Fruit fly (Drosophila melanogaster): ENCODE results near the gene CG11841.

Gene CG11841

DNA sequence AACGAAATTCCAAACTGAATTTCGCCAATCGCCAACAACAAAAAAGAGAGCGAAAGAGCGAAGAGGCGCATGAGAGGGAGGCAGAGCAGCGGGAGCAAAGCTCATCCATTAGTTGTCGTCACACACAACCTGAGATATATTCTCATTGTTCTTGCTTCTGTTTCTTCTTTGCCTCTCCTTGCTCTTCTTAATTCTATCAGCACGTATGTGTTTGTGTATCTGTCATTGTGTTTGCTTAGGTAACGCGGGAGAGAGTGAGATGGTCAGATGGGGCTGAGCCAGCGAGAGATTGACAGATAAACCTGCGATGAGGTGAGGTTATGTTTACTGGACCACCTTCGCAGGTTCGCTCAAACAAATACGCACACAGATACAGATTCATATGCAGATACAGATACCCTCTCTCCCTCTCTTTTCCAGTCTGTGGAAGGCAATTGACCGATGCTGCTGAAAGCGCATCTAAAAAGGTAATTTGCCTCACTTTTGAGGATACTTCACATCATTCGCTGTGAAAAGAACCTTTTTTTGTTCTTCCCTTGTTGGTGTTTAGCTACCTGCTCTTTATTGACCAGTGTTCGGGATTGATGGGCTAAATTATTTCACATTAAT lies 23.2 kb downstream of the CG11841 start (continued):
- TF ChIP-seq CG4360 (GFP tag; IDR thresholded peaks at IDR 0.05): no peak
- TF ChIP-seq CG4617 (GFP tag; optimal IDR thresholded peaks at IDR 0.05; ENCODE audit: borderline replicate concordance): no peak
- no peak for TF ChIP-seq CG9876 (GFP tag; optimal IDR thresholded peaks at IDR 0.05)
- TF ChIP-seq jing (GFP tag; optimal IDR thresholded peaks at IDR 0.05): no peak
- TF ChIP-seq onecut (GFP tag; IDR thresholded peaks at IDR 0.05): no peak
- TF ChIP-seq luna (GFP tag; optimal IDR thresholded peaks at IDR 0.05): no peak
- no peak for TF ChIP-seq CG12299 (tag; optimal IDR thresholded peaks at IDR 0.05)
- no peak for TF ChIP-seq Six4 (GFP tag; optimal IDR thresholded peaks at IDR 0.05)
- no peak for TF ChIP-seq exex (tag; optimal IDR thresholded peaks at IDR 0.05)
- no peak for TF ChIP-seq Sox102F (GFP tag; optimal IDR thresholded peaks at IDR 0.05)
- no peak for TF ChIP-seq da (GFP tag; optimal IDR thresholded peaks at IDR 0.05)
- peak; percentile 82 for TF ChIP-seq abd-A (tag; optimal IDR thresholded peaks at IDR 0.05)
- no peak for TF ChIP-seq dati (GFP tag; IDR thresholded peaks at IDR 0.05)
- no peak for TF ChIP-seq phol (tag; optimal IDR thresholded peaks at IDR 0.05)
- no peak for TF ChIP-seq CG17186 (GFP tag; optimal IDR thresholded peaks at IDR 0.05)
- TF ChIP-seq CG7987 (GFP tag; optimal IDR thresholded peaks at IDR 0.05): no peak
- TF ChIP-seq NC2α (GFP tag; optimal IDR thresholded peaks at IDR 0.05): no peak
- TF ChIP-seq CG7786 (GFP tag; optimal IDR thresholded peaks at IDR 0.05): no peak
- TF ChIP-seq CG33557 (GFP tag; optimal IDR thresholded peaks at IDR 0.05): peak; percentile 27
- no peak for TF ChIP-seq CG4707 (GFP tag; optimal IDR thresholded peaks at IDR 0.05)
- no peak for TF ChIP-seq CG10565 (GFP tag; optimal IDR thresholded peaks at IDR 0.05)
- no peak for TF ChIP-seq Camta (GFP tag; optimal IDR thresholded peaks at IDR 0.05)
- TF ChIP-seq CG2120 (GFP tag; optimal IDR thresholded peaks at IDR 0.05): no peak
- no peak for TF ChIP-seq ftz-f1 (GFP tag; optimal IDR thresholded peaks at IDR 0.05)
- TF ChIP-seq CG33213 (GFP tag; optimal IDR thresholded peaks at IDR 0.05): no peak
- TF ChIP-seq unc-4 (GFP tag; IDR thresholded peaks at IDR 0.05; ENCODE audit: partially characterized antibody): no peak
- no peak for TF ChIP-seq odd (GFP tag; optimal IDR thresholded peaks at IDR 0.05)
- no peak for TF ChIP-seq CG10462 (GFP tag; optimal IDR thresholded peaks at IDR 0.05)
- no peak for TF ChIP-seq ap (GFP tag; IDR thresholded peaks at IDR 0.05)
- TF ChIP-seq CG11695 (GFP tag; IDR thresholded peaks at IDR 0.05): no peak
- TF ChIP-seq stc (GFP tag; IDR thresholded peaks at IDR 0.05): 0 out of 2 replicates have a peak, but pooled peaks have one; percentile 14
- no peak for TF ChIP-seq HmgZ (tag; optimal IDR thresholded peaks at IDR 0.05)
- peak; percentile 29 for TF ChIP-seq CG10543 (GFP tag; optimal IDR thresholded peaks at IDR 0.05)
- TF ChIP-seq CG8944 (GFP tag; optimal IDR thresholded peaks at IDR 0.05): no peak
- peak; percentile 94 for TF ChIP-seq CG15479 (GFP tag; optimal IDR thresholded peaks at IDR 0.05)
- TF ChIP-seq pnt (GFP tag; optimal IDR thresholded peaks at IDR 0.05): no peak
- TF ChIP-seq CG12391 (tag; optimal IDR thresholded peaks at IDR 0.05): no peak
- TF ChIP-seq CG1024 (GFP tag; IDR thresholded peaks at IDR 0.05): no peak
- TF ChIP-seq ase (GFP tag; IDR thresholded peaks at IDR 0.05): no peak
- TF ChIP-seq Asciz (GFP tag; optimal IDR thresholded peaks at IDR 0.05): no peak
- TF ChIP-seq gcm2 (GFP tag; optimal IDR thresholded peaks at IDR 0.05): no peak
- no peak for TF ChIP-seq HmgD (GFP tag; optimal IDR thresholded peaks at IDR 0.05)
- TF ChIP-seq CG11560 (tag; IDR thresholded peaks at IDR 0.05): no peak
- TF ChIP-seq CG30020 (tag; optimal IDR thresholded peaks at IDR 0.05): no peak
- TF ChIP-seq dm (GFP tag; optimal IDR thresholded peaks at IDR 0.05): no peak
- TF ChIP-seq CG1602 (GFP tag; optimal IDR thresholded peaks at IDR 0.05): no peak
- no peak for TF ChIP-seq cato (GFP tag; optimal IDR thresholded peaks at IDR 0.05; ENCODE audit: borderline replicate concordance)
- peak; percentile 61 for TF ChIP-seq mirr (GFP tag; optimal IDR thresholded peaks at IDR 0.05)
- no peak for TF ChIP-seq Deaf1 (tag; optimal IDR thresholded peaks at IDR 0.05)
- TF ChIP-seq H15 (GFP tag; IDR thresholded peaks at IDR 0.05): no peak
- no peak for TF ChIP-seq Max (GFP tag; optimal IDR thresholded peaks at IDR 0.05)
